Worm (Caenorhabditis elegans) whole organism, early embryonic: Measurements from ENCODE around the gene F36D4.6.

ENCODE experiments used
- B0310.2 ChIP-seq: sonication (generic microtip); optimal IDR thresholded peaks from 2 replicates; lab custom pipeline; 2016; ENCODE audit warnings: mild to moderate bottlenecking, missing genetic modification characterization, missing compliant biosample characterization
- aly-1 ChIP-seq: sonication (generic microtip); optimal IDR thresholded peaks from 2 replicates; lab custom pipeline; 2016; ENCODE audit warnings: missing genetic modification characterization, missing compliant biosample characterization
- ama-1 ChIP-seq: fragments of 150-350 bp; optimal IDR thresholded peaks from 2 replicates; lab custom pipeline; 2014
- ceh-13 ChIP-seq: fragments of 200-800 bp; sonication (Bioruptor generic); optimal IDR thresholded peaks from 2 replicates; lab custom pipeline; 2018; ENCODE audit warnings: mild to moderate bottlenecking, missing genetic modification characterization, missing compliant biosample characterization
- ets-7 ChIP-seq: sonication (generic microtip); optimal IDR thresholded peaks from 2 replicates; lab custom pipeline; 2016; ENCODE audit warnings: missing genotype, missing genetic modification characterization, missing compliant biosample characterization
- flt-1 ChIP-seq: fragments of 200-800 bp; sonication (Bioruptor generic); IDR thresholded peaks from 2 replicates; pipeline ENCODE4 v1.3.6; 2022; ENCODE audit warnings: missing genetic modification characterization, missing compliant biosample characterization
- hmbx-1 ChIP-seq: sonication (generic microtip); optimal IDR thresholded peaks from 2 replicates; lab custom pipeline; 2016; ENCODE audit warnings: mild to moderate bottlenecking, missing genetic modification characterization, missing compliant biosample characterization
- hmg-4 ChIP-seq: fragments of 200-800 bp; sonication (Bioruptor generic); optimal IDR thresholded peaks from 2 replicates; lab custom pipeline; 2018; ENCODE audit warnings: mild to moderate bottlenecking, missing genetic modification characterization, missing compliant biosample characterization
- hnd-1 ChIP-seq: sonication (generic microtip); optimal IDR thresholded peaks from 2 replicates; lab custom pipeline; 2016; ENCODE audit warnings: missing genetic modification characterization, missing compliant biosample characterization
- pes-1 ChIP-seq: fragments of 200-800 bp; sonication (Bioruptor generic); IDR thresholded peaks from 2 replicates; pipeline ENCODE4 v1.3.6; 2022; ENCODE audit warnings: missing genetic modification reagents, missing genetic modification characterization, missing compliant biosample characterization
- sea-1 ChIP-seq: fragments of 200-800 bp; sonication (Bioruptor generic); conservative IDR thresholded peaks from 2 replicates; pipeline ENCODE4 v1.3.6; 2022; ENCODE audit warnings: missing genetic modification characterization, missing compliant biosample characterization
- tbx-11 ChIP-seq: fragments of 200-800 bp; sonication (Bioruptor generic); IDR thresholded peaks from 2 replicates; pipeline ENCODE4 v1.3.6; 2022; ENCODE audit warnings: missing genetic modification characterization, missing compliant biosample characterization
- tra-4 ChIP-seq: sonication (generic microtip); optimal IDR thresholded peaks from 2 replicates; lab custom pipeline; 2017; ENCODE audit warnings: missing genetic modification characterization, missing compliant biosample characterization

DNA sequence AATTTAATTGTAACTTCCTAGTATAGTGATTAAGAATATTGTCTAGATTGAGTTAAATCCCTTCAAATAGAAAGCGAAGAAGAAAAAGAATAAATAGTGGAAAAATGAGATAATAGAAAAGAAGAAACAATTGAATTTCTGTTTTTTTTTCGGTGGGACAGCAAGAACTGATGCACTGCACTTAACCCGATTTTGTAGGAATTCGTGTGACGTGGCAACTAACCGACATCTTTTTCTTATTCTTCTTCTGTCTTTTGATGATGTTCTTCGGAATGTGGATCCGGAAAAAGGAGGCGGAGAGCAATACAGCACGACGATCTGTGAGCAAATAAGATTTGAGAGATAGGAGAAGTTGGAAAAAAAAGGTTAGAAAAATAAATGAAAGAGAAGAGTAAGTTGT is 18.1 kb downstream of the F36D4.6 start:
- TF ChIP-seq flt-1 (GFP tag; lab: Robert Waterston, UW), result no peak
- TF ChIP-seq pes-1, result no peak
- TF ChIP-seq ets-7 (tag; lab: Kevin White, UChicago), result no peak
- no peak for TF ChIP-seq tra-4
- no peak for TF ChIP-seq ama-1 (lab: Kevin White, UChicago)
- no peak for TF ChIP-seq hmbx-1 (tag; lab: Kevin White, UChicago)
- no peak for TF ChIP-seq hmg-4 (GFP tag; lab: Kevin White, UChicago)
- no peak for TF ChIP-seq ceh-13 (GFP tag; lab: Kevin White, UChicago)
- no peak for TF ChIP-seq aly-1 (tag; lab: Kevin White, UChicago)
- TF ChIP-seq tbx-11 (GFP tag; lab: Robert Waterston, UW), result no peak
- TF ChIP-seq hnd-1 (tag; lab: Kevin White, UChicago), result no peak
- TF ChIP-seq sea-1 (GFP tag; lab: Robert Waterston, UW), result no peak
- TF ChIP-seq B0310.2 (tag; lab: Kevin White, UChicago), result no peak
